Fruit fly (Drosophila melanogaster) whole organism, embryonic: ENCODE data around the gene Pnn.
A peak's percentile ranks its signal among the peaks of the same experiment; 100 is the strongest.

Experiments
- BtbVII ChIP-seq: fragments of 200-800 bp; sonication (Bioruptor generic); optimal IDR thresholded peaks from 3 replicates; lab custom pipeline; 2017; ENCODE audit warnings: missing biosample characterization, mild to moderate bottlenecking, missing genetic modification characterization
- CG10565 ChIP-seq: fragments of 200-800 bp; sonication (Bioruptor generic); optimal IDR thresholded peaks from 3 replicates; lab custom pipeline; 2016; ENCODE audit warnings: missing biosample characterization, mild to moderate bottlenecking, missing genetic modification characterization
- CG11398 ChIP-seq: fragments of 200-800 bp; sonication (Bioruptor generic); optimal IDR thresholded peaks from 2 replicates; lab custom pipeline; 2016; ENCODE audit warnings: missing biosample characterization, missing genetic modification characterization
- CG12155 ChIP-seq: fragments of 200-800 bp; sonication (Bioruptor generic); optimal IDR thresholded peaks from 3 replicates; lab custom pipeline; 2016; ENCODE audit warnings: missing biosample characterization, missing genetic modification characterization
- CG12236 ChIP-seq: fragments of 200-800 bp; sonication (Bioruptor generic); optimal IDR thresholded peaks from 2 replicates; lab custom pipeline; 2016; ENCODE audit warnings: missing biosample characterization, missing genetic modification characterization
- CG12659 ChIP-seq: fragments of 200-800 bp; sonication (Bioruptor generic); optimal IDR thresholded peaks from 3 replicates; lab custom pipeline; 2017; ENCODE audit warnings: mild to moderate bottlenecking, missing biosample characterization, missing genetic modification reagents, missing genetic modification characterization
- CG13296 ChIP-seq: fragments of 200-800 bp; sonication (Bioruptor generic); optimal IDR thresholded peaks from 3 replicates; lab custom pipeline; 2018; ENCODE audit warnings: missing biosample characterization, mild to moderate bottlenecking, missing genetic modification characterization
- CG15011 ChIP-seq: fragments of 200-800 bp; sonication (Bioruptor generic); optimal IDR thresholded peaks from 3 replicates; lab custom pipeline; 2018; ENCODE audit warnings: missing biosample characterization, mild to moderate bottlenecking, missing genetic modification characterization
- CG15479 ChIP-seq: fragments of 200-800 bp; sonication (Bioruptor generic); optimal IDR thresholded peaks from 3 replicates; lab custom pipeline; 2019; ENCODE audit warnings: missing biosample characterization, mild to moderate bottlenecking, missing genetic modification characterization, moderate library complexity
- CG1602 ChIP-seq: fragments of 200-800 bp; sonication (Bioruptor generic); optimal IDR thresholded peaks from 3 replicates; lab custom pipeline; 2016; ENCODE audit warnings: missing biosample characterization, missing genetic modification characterization
- CG17361 ChIP-seq: fragments of 200-800 bp; sonication (Bioruptor generic); IDR thresholded peaks from 3 replicates; pipeline ENCODE4 v1.3.6; 2022; ENCODE audit warnings: missing biosample characterization, missing genetic modification characterization
- CG17385 ChIP-seq: fragments of 200-800 bp; sonication (Bioruptor generic); optimal IDR thresholded peaks from 3 replicates; lab custom pipeline; 2018; ENCODE audit warnings: missing biosample characterization, mild to moderate bottlenecking, missing genetic modification characterization
- CG2199 ChIP-seq: fragments of 200-800 bp; sonication (Bioruptor generic); IDR thresholded peaks from 3 replicates; pipeline ENCODE4 v1.3.6; 2022; ENCODE audit warnings: missing biosample characterization, missing genetic modification characterization
- CG2678 ChIP-seq: fragments of 200-800 bp; sonication (Bioruptor generic); optimal IDR thresholded peaks from 3 replicates; lab custom pipeline; 2019; ENCODE audit warnings: missing biosample characterization, mild to moderate bottlenecking, missing genetic modification characterization, moderate library complexity
- CG32767 ChIP-seq: fragments of 200-800 bp; sonication (Bioruptor generic); IDR thresholded peaks from 2 replicates; pipeline ENCODE4 v1.3.6; 2022; ENCODE audit warnings: missing biosample characterization, missing genetic modification characterization
- CG3838 ChIP-seq: fragments of 200-800 bp; sonication (Bioruptor generic); optimal IDR thresholded peaks from 3 replicates; lab custom pipeline; 2016; ENCODE audit warnings: missing biosample characterization, missing genetic modification characterization
- CG4282 ChIP-seq: fragments of 200-800 bp; sonication (Bioruptor generic); optimal IDR thresholded peaks from 2 replicates; lab custom pipeline; 2016; ENCODE audit warnings: missing biosample characterization, missing genetic modification characterization
- CG4328 ChIP-seq: fragments of 200-800 bp; sonication (Bioruptor generic); optimal IDR thresholded peaks from 3 replicates; lab custom pipeline; 2017; ENCODE audit warnings: missing biosample characterization, missing genetic modification reagents, missing genetic modification characterization
- CG43689 ChIP-seq: fragments of 200-800 bp; sonication (Bioruptor generic); IDR thresholded peaks from 2 replicates; pipeline ENCODE4 v1.3.6; 2022; ENCODE audit warnings: missing biosample characterization, missing genetic modification characterization
- CG6654 ChIP-seq: fragments of 200-800 bp; sonication (Bioruptor generic); optimal IDR thresholded peaks from 2 replicates; lab custom pipeline; 2017; ENCODE audit warnings: missing biosample characterization, mild to moderate bottlenecking, missing genetic modification characterization
- CG7271 ChIP-seq: fragments of 200-800 bp; sonication (Bioruptor generic); optimal IDR thresholded peaks from 2 replicates; lab custom pipeline; 2018; ENCODE audit warnings: missing biosample characterization, mild to moderate bottlenecking, missing genetic modification characterization, moderate library complexity
- CG8944 ChIP-seq: fragments of 200-800 bp; sonication (Bioruptor generic); optimal IDR thresholded peaks from 3 replicates; lab custom pipeline; 2016; ENCODE audit warnings: missing biosample characterization, missing genetic modification characterization
- Dip3 ChIP-seq: fragments of 200-800 bp; sonication (Bioruptor generic); optimal IDR thresholded peaks from 3 replicates; lab custom pipeline; 2016; ENCODE audit warnings: missing biosample characterization, missing genetic modification characterization
- Dll ChIP-seq: fragments of 200-800 bp; sonication (Bioruptor generic); IDR thresholded peaks from 4 replicates; pipeline ENCODE4 v1.3.6; 2022; ENCODE audit warnings: missing biosample characterization, missing genetic modification characterization; ENCODE audit not compliant: partially characterized antibody
- Mrtf ChIP-seq: fragments of 200-800 bp; sonication (Bioruptor generic); IDR thresholded peaks from 3 replicates; pipeline ENCODE4 v1.3.6; 2022; ENCODE audit warnings: missing biosample characterization, missing genetic modification characterization
- Nf-YA ChIP-seq: fragments of 200-800 bp; sonication (Bioruptor generic); IDR thresholded peaks from 2 replicates; pipeline ENCODE4 v1.3.6; 2022; ENCODE audit warnings: missing biosample characterization, missing genetic modification characterization
- Oli ChIP-seq: fragments of 200-800 bp; sonication (Bioruptor generic); optimal IDR thresholded peaks from 2 replicates; lab custom pipeline; 2018; ENCODE audit warnings: missing biosample characterization, mild to moderate bottlenecking, missing genetic modification characterization, moderate library complexity
- Pdp1 ChIP-seq, 2 experiments: fragments of 200-800 bp; sonication (Bioruptor generic); optimal IDR thresholded peaks; 3 replicates each; lab custom pipeline; 2016; ENCODE audit warnings: missing biosample characterization in 2 of 2, missing genetic modification characterization in 2 of 2, mild to moderate bottlenecking in 1 of 2, moderate library complexity in 1 of 2
- Ptx1 ChIP-seq: fragments of 200-800 bp; sonication (Bioruptor generic); IDR thresholded peaks from 2 replicates; pipeline ENCODE4 v1.3.6; 2022; ENCODE audit warnings: missing biosample characterization, missing genetic modification characterization
- Sox100B ChIP-seq: fragments of 200-800 bp; sonication (Bioruptor generic); optimal IDR thresholded peaks from 3 replicates; lab custom pipeline; 2018; ENCODE audit warnings: missing biosample characterization, mild to moderate bottlenecking, missing genetic modification characterization
- Sry-δ ChIP-seq: fragments of 200-800 bp; sonication (Bioruptor generic); optimal IDR thresholded peaks from 2 replicates; lab custom pipeline; 2016; ENCODE audit warnings: missing biosample characterization, missing genetic modification characterization
- ab ChIP-seq: fragments of 200-800 bp; sonication (Bioruptor generic); optimal IDR thresholded peaks from 2 replicates; lab custom pipeline; 2016; ENCODE audit warnings: missing biosample characterization, missing genetic modification characterization
- bbx ChIP-seq: fragments of 200-800 bp; sonication (Bioruptor generic); IDR thresholded peaks from 2 replicates; pipeline ENCODE4 v1.3.6; 2022; ENCODE audit warnings: missing biosample characterization, missing genetic modification characterization; ENCODE audit not compliant: partially characterized antibody
- cas ChIP-seq: fragments of 200-800 bp; sonication (Bioruptor generic); IDR thresholded peaks from 2 replicates; pipeline ENCODE4 v1.3.6; 2022; ENCODE audit warnings: missing biosample characterization, missing genetic modification characterization
- chif ChIP-seq, 2 experiments: fragments of 200-800 bp; sonication (Bioruptor generic); optimal IDR thresholded peaks; 3 replicates each; lab custom pipeline; 2016; ENCODE audit warnings: missing biosample characterization in 2 of 2, missing genetic modification characterization in 2 of 2
- ci ChIP-seq: fragments of 200-800 bp; sonication (Bioruptor generic); IDR thresholded peaks from 3 replicates; pipeline ENCODE4 v1.3.6; 2022; ENCODE audit warnings: missing biosample characterization, missing genetic modification characterization
- croc ChIP-seq: fragments of 200-800 bp; sonication (Bioruptor generic); conservative IDR thresholded peaks from 3 replicates; pipeline ENCODE4 v1.3.6; 2022; ENCODE audit warnings: missing biosample characterization, missing genetic modification characterization
- emc ChIP-seq: fragments of 200-800 bp; sonication (Bioruptor generic); optimal IDR thresholded peaks from 2 replicates; lab custom pipeline; 2016; ENCODE audit warnings: missing biosample characterization, missing genetic modification characterization
- ftz-f1 ChIP-seq: fragments of 200-800 bp; sonication (Bioruptor generic); optimal IDR thresholded peaks from 2 replicates; lab custom pipeline; 2016; ENCODE audit warnings: missing biosample characterization, missing genetic modification characterization
- gsb ChIP-seq: fragments of 200-800 bp; sonication (Bioruptor generic); IDR thresholded peaks from 2 replicates; pipeline ENCODE4 v1.3.6; 2022; ENCODE audit warnings: missing biosample characterization, missing genetic modification characterization
- gsb-n ChIP-seq: fragments of 200-800 bp; sonication (Bioruptor generic); optimal IDR thresholded peaks from 3 replicates; lab custom pipeline; 2018; ENCODE audit warnings: missing biosample characterization, mild to moderate bottlenecking, missing genetic modification characterization
- h ChIP-seq: fragments of >200 bp; optimal IDR thresholded peaks from 2 replicates; lab custom pipeline; 2017
- hkb ChIP-seq, 2 experiments: fragments of 200-800 bp in 1 of 2; fragments of >200 bp in 1 of 2; sonication (Bioruptor generic) in 1 of 2; IDR thresholded peaks in 1 of 2; optimal IDR thresholded peaks in 1 of 2; 2 replicates each; pipeline versions ENCODE4 v1.3.6 to Lab custom; 2017 to 2022; ENCODE audit warnings: missing biosample characterization in 1 of 2, missing genetic modification characterization in 1 of 2
- lbe ChIP-seq: fragments of 200-800 bp; sonication (Bioruptor generic); optimal IDR thresholded peaks from 2 replicates; lab custom pipeline; 2016; ENCODE audit warnings: missing biosample characterization, mild to moderate bottlenecking, missing genetic modification characterization
- psq ChIP-seq: fragments of 200-800 bp; sonication (Bioruptor generic); optimal IDR thresholded peaks from 2 replicates; lab custom pipeline; 2017; ENCODE audit warnings: missing biosample characterization, missing genetic modification characterization
- row ChIP-seq: fragments of 200-800 bp; sonication (Bioruptor generic); IDR thresholded peaks from 3 replicates; pipeline ENCODE4 v1.3.6; 2022; ENCODE audit warnings: missing biosample characterization, missing genetic modification characterization
- sc ChIP-seq, 3 experiments: fragments of >200 bp in 2 of 3; fragments of 200-800 bp in 1 of 3; sonication (Bioruptor generic) in 1 of 3; optimal IDR thresholded peaks; 2 replicates in 2 of 3; 3 replicates in 1 of 3; lab custom pipeline; 2017; ENCODE audit warnings: mild to moderate bottlenecking in 1 of 3, missing biosample characterization in 1 of 3, missing genetic modification characterization in 1 of 3, missing genetic modification reagents in 1 of 3
- scrt ChIP-seq: fragments of 200-800 bp; sonication (Bioruptor generic); optimal IDR thresholded peaks from 2 replicates; lab custom pipeline; 2018; ENCODE audit warnings: missing biosample characterization, mild to moderate bottlenecking, missing genetic modification characterization, moderate library complexity
- sisA ChIP-seq: fragments of 200-800 bp; sonication (Bioruptor generic); IDR thresholded peaks from 2 replicates; pipeline ENCODE4 v1.3.6; 2022; ENCODE audit warnings: missing biosample characterization, missing genetic modification characterization
- twi ChIP-seq: fragments of 200-800 bp; optimal IDR thresholded peaks from 2 replicates; lab custom pipeline; 2019; ENCODE audit warnings: missing biosample characterization, mild to moderate bottlenecking, missing genetic modification characterization, moderate library complexity
- tx ChIP-seq: fragments of 200-800 bp; sonication (Bioruptor generic); optimal IDR thresholded peaks from 2 replicates; lab custom pipeline; 2016; ENCODE audit warnings: missing biosample characterization, missing genetic modification characterization
- wdn ChIP-seq: fragments of 200-800 bp; sonication (Bioruptor generic); IDR thresholded peaks from 2 replicates; pipeline ENCODE4 v1.3.6; 2022; ENCODE audit warnings: missing biosample characterization, missing genetic modification characterization

Gene Pnn

DNA sequence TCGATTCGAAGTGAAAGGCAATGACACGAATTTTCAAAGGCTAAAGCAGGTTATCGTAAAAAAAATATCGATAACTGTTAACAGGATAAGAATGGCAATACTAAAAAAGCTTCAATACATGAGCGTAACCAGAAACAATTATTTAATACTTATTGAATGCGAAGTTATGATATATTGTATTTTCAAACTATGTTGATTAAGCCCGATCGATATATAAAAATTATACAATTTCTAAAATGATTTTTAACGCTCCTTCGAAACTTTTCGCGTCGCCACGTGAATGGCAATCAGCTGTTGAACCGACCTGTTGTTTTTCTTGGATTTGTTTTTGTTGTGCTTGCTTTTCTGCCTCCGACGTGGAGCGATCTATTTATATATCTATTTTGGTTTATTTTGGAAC, 15.5 kb downstream of the Pnn start, which contains the start of the genes Alg12 and Rpt3R (continued):
- TF ChIP-seq CG17361 (GFP tag; lab: Robert Waterston, UW) = no peak
- TF ChIP-seq scrt (GFP tag; lab: Kevin White, UChicago) = peak; percentile 95
- TF ChIP-seq CG1602 (GFP tag; lab: Kevin White, UChicago) = no peak
- peak; percentile 81 for TF ChIP-seq Dll (GFP tag; lab: Robert Waterston, UW)
- TF ChIP-seq CG43689 (GFP tag; lab: Robert Waterston, UW) = no peak
- peak; percentile 40 for TF ChIP-seq Sry-δ
- no peak for TF ChIP-seq Ptx1 (GFP tag; lab: Robert Waterston, UW)
- TF ChIP-seq CG7271 = no peak
- no peak for TF ChIP-seq CG6654
- TF ChIP-seq lbe (GFP tag; lab: Kevin White, UChicago) = no peak
- TF ChIP-seq h = no peak
- TF ChIP-seq CG13296 (GFP tag; lab: Kevin White, UChicago) = no peak
- TF ChIP-seq CG10565 (GFP tag; lab: Kevin White, UChicago) = no peak
- TF ChIP-seq sisA (GFP tag; lab: Robert Waterston, UW) = no peak
- TF ChIP-seq psq (GFP tag; lab: Kevin White, UChicago) = no peak
- no peak for TF ChIP-seq CG15479 (GFP tag; lab: Kevin White, UChicago)
- no peak for TF ChIP-seq CG12659 (GFP tag; lab: Kevin White, UChicago)
- TF ChIP-seq Dip3 (GFP tag; lab: Kevin White, UChicago) = no peak
- TF ChIP-seq Sox100B (GFP tag; lab: Kevin White, UChicago) = no peak
- no peak for TF ChIP-seq CG11398 (GFP tag; lab: Kevin White, UChicago)
- TF ChIP-seq row (GFP tag; lab: Robert Waterston, UW) = no peak
- TF ChIP-seq CG32767 = no peak
- TF ChIP-seq CG15011 (GFP tag; lab: Kevin White, UChicago) = no peak
- no peak for TF ChIP-seq Mrtf (GFP tag; lab: Robert Waterston, UW)
- TF ChIP-seq CG12236 = no peak
- TF ChIP-seq ci (GFP tag; lab: Robert Waterston, UW) = no peak
- TF ChIP-seq ftz-f1 (GFP tag; lab: Kevin White, UChicago) = no peak
- no peak for TF ChIP-seq wdn (GFP tag; lab: Robert Waterston, UW)
- no peak for TF ChIP-seq CG17385
- no peak for TF ChIP-seq CG8944 (GFP tag; lab: Kevin White, UChicago)
- no peak for TF ChIP-seq cas
- TF ChIP-seq sc (optimal IDR thresholded peaks at IDR 0.05; lab: Kevin White, UChicago) = no peak
- TF ChIP-seq sc (GFP tag; optimal IDR thresholded peaks at IDR 0.05; lab: Kevin White, UChicago) = no peak
- TF ChIP-seq hkb (optimal IDR thresholded peaks at IDR 0.05; lab: Kevin White, UChicago) = no peak
- TF ChIP-seq hkb (GFP tag; IDR thresholded peaks at IDR 0.05; lab: Robert Waterston, UW) = no peak
- TF ChIP-seq CG12155 (GFP tag; lab: Kevin White, UChicago) = no peak
- TF ChIP-seq Oli (tag; lab: Kevin White, UChicago) = no peak
- no peak for TF ChIP-seq CG2678 (tag; lab: Kevin White, UChicago)
- TF ChIP-seq CG4282 (GFP tag; lab: Kevin White, UChicago) = no peak
- TF ChIP-seq gsb (GFP tag; lab: Robert Waterston, UW) = no peak
- no peak for TF ChIP-seq gsb-n (tag; lab: Kevin White, UChicago)
- no peak for TF ChIP-seq twi (tag; lab: Kevin White, UChicago)
- TF ChIP-seq Nf-YA (GFP tag; lab: Robert Waterston, UW) = no peak
- TF ChIP-seq Pdp1 (GFP tag; optimal IDR thresholded peaks at IDR 0.05; lab: Kevin White, UChicago) = no peak
- TF ChIP-seq CG4328 = no peak
- TF ChIP-seq BtbVII = no peak
- TF ChIP-seq chif (GFP tag; optimal IDR thresholded peaks at IDR 0.05; lab: Kevin White, UChicago) = no peak
- TF ChIP-seq CG3838 (GFP tag; lab: Kevin White, UChicago) = no peak
- no peak for TF ChIP-seq tx (GFP tag; lab: Kevin White, UChicago)
- TF ChIP-seq ab (GFP tag; lab: Kevin White, UChicago) = no peak
- TF ChIP-seq bbx (GFP tag; lab: Robert Waterston, UW) = peak; percentile 37; the same call in 1 of the 2 replicates
- TF ChIP-seq emc (GFP tag; lab: Kevin White, UChicago) = no peak
- no peak for TF ChIP-seq CG2199 (GFP tag; lab: Robert Waterston, UW)
- no peak for TF ChIP-seq croc (GFP tag; lab: Robert Waterston, UW)
